Fruit fly (Drosophila melanogaster): ENCODE results near the gene Msp300.

Msp300 gene

DNA sequence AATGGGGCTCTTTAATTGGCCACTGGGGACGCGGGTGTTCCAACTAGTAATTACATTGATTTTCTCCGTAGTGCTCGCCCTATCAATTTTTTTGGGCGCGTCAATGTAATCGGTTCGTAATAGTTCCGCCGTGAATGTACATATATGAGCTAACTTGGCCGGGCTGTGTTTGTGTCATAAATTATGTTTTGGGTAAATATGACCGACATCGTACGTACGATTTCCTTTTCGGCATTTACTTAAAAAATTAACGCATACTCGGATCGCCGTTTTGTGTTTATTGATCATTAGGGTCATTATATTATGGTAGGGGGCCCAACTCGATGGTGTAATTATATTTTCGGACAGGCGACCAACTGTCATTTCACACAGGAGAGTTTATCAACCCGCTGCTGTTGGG lies 96.0 kb downstream of the Msp300 start (continued):
- TF ChIP-seq CG9817 (tag; optimal IDR thresholded peaks at IDR 0.05) (no peak), jing (GFP tag; optimal IDR thresholded peaks at IDR 0.05) (no peak), Sry-δ (GFP tag; optimal IDR thresholded peaks at IDR 0.05) (no peak), BtbVII (GFP tag; optimal IDR thresholded peaks at IDR 0.05) (no peak), Hmx (GFP tag; optimal IDR thresholded peaks at IDR 0.05) (no peak), CG4424 (GFP tag; optimal IDR thresholded peaks at IDR 0.05) (peak; percentile 6), knrl (GFP tag; IDR thresholded peaks at IDR 0.05; ENCODE audit: partially characterized antibody) (no peak), Trl (optimal IDR thresholded peaks at IDR 0.05) (no peak), Trl (GFP tag; optimal IDR thresholded peaks at IDR 0.05) (peak; percentile 4), CG33213 (GFP tag; optimal IDR thresholded peaks at IDR 0.05) (no peak), crol (GFP tag; IDR thresholded peaks at IDR 0.05) (no peak), Fer3 (tag; optimal IDR thresholded peaks at IDR 0.05) (no peak), jumu (GFP tag; optimal IDR thresholded peaks at IDR 0.05) (no peak), Doc2 (GFP tag; IDR thresholded peaks at IDR 0.05) (no peak), CG18262 (tag; optimal IDR thresholded peaks at IDR 0.05) (no peak), lmd (GFP tag; IDR thresholded peaks at IDR 0.05) (no peak), CG34376 (GFP tag; optimal IDR thresholded peaks at IDR 0.05) (peak; percentile 66), CG4328 (GFP tag; optimal IDR thresholded peaks at IDR 0.05) (peak; percentile 68), CG43689 (GFP tag; IDR thresholded peaks at IDR 0.05) (no peak), jigr1 (GFP tag; IDR thresholded peaks at IDR 0.05) (no peak), wek (GFP tag; optimal IDR thresholded peaks at IDR 0.05) (peak; percentile 81), disco-r (GFP tag; optimal IDR thresholded peaks at IDR 0.05) (no peak), CkIIα-i1 (GFP tag; IDR thresholded peaks at IDR 0.05) (no peak), Gsc (GFP tag; IDR thresholded peaks at IDR 0.05) (no peak), bab2 (GFP tag; optimal IDR thresholded peaks at IDR 0.05) (no peak), CG13287 (GFP tag; IDR thresholded peaks at IDR 0.05; ENCODE audit: partially characterized antibody) (no peak), pan (optimal IDR thresholded peaks at IDR 0.05) (no peak), pan (GFP tag; optimal IDR thresholded peaks at IDR 0.05 in 1 of 2, IDR thresholded peaks at IDR 0.05 in 1 of 2) (no peak), Dip3 (GFP tag; optimal IDR thresholded peaks at IDR 0.05) (no peak), BEAF-32 (GFP tag; optimal IDR thresholded peaks at IDR 0.05) (no peak), gce (GFP tag; IDR thresholded peaks at IDR 0.05) (no peak), CG12219 (GFP tag; optimal IDR thresholded peaks at IDR 0.05) (no peak), CG6654 (GFP tag; optimal IDR thresholded peaks at IDR 0.05) (no peak), peb (GFP tag; IDR thresholded peaks at IDR 0.05) (no peak), CG8359 (GFP tag; optimal IDR thresholded peaks at IDR 0.05; ENCODE audit: borderline replicate concordance) (no peak), slp2 (GFP tag; optimal IDR thresholded peaks at IDR 0.05) (no peak), dm (GFP tag; optimal IDR thresholded peaks at IDR 0.05) (no peak), Ada2b (GFP tag; IDR thresholded peaks at IDR 0.05) (no peak), hbn (GFP tag; IDR thresholded peaks at IDR 0.05; ENCODE audit: partially characterized antibody) (no peak), yki (optimal IDR thresholded peaks at IDR 0.05) (no peak), kay (GFP tag; optimal IDR thresholded peaks at IDR 0.05) (no peak), CG7271 (tag; optimal IDR thresholded peaks at IDR 0.05) (no peak), klu (GFP tag; IDR thresholded peaks at IDR 0.05) (no peak), CG17361 (GFP tag; IDR thresholded peaks at IDR 0.05) (no peak), CG4730 (GFP tag; IDR thresholded peaks at IDR 0.05) (no peak), toy (GFP tag; IDR thresholded peaks at IDR 0.05) (no peak), CG6813 (GFP tag; optimal IDR thresholded peaks at IDR 0.05) (peak; percentile 56), Oaz (GFP tag; IDR thresholded peaks at IDR 0.05) (no peak), CG12942 (GFP tag; optimal IDR thresholded peaks at IDR 0.05) (peak; percentile 10), H2.0 (GFP tag; IDR thresholded peaks at IDR 0.05) (no peak), ara (GFP tag; IDR thresholded peaks at IDR 0.05) (peak; percentile 34; the same call in 1 of the 2 replicates), CG7745 (tag; optimal IDR thresholded peaks at IDR 0.05) (peak; percentile 91), zen2 (GFP tag; IDR thresholded peaks at IDR 0.05; ENCODE audit: partially characterized antibody) (no peak)

Data from whole organism, embryonic.